Fruit fly (Drosophila melanogaster) whole organism, embryonic: Measurements from ENCODE around the gene Lsd-1.

Source experiments
- CG2712 ChIP-seq: fragments of 200-800 bp; optimal IDR thresholded peaks from 3 replicates; lab custom pipeline; 2019; ENCODE audit warnings: missing biosample characterization, mild to moderate bottlenecking, missing genetic modification characterization, moderate library complexity
- Dp ChIP-seq: fragments of 200-800 bp; sonication (Bioruptor generic); optimal IDR thresholded peaks from 2 replicates; lab custom pipeline; 2018; ENCODE audit warnings: missing biosample characterization, mild to moderate bottlenecking, missing genetic modification characterization, moderate library complexity
- Elba2 ChIP-seq: fragments of 200-800 bp; sonication (Bioruptor generic); optimal IDR thresholded peaks from 3 replicates; lab custom pipeline; 2016; ENCODE audit warnings: missing biosample characterization, missing genetic modification characterization
- Sox100B ChIP-seq: fragments of 200-800 bp; sonication (Bioruptor generic); optimal IDR thresholded peaks from 3 replicates; lab custom pipeline; 2018; ENCODE audit warnings: missing biosample characterization, mild to moderate bottlenecking, missing genetic modification characterization

DNA sequence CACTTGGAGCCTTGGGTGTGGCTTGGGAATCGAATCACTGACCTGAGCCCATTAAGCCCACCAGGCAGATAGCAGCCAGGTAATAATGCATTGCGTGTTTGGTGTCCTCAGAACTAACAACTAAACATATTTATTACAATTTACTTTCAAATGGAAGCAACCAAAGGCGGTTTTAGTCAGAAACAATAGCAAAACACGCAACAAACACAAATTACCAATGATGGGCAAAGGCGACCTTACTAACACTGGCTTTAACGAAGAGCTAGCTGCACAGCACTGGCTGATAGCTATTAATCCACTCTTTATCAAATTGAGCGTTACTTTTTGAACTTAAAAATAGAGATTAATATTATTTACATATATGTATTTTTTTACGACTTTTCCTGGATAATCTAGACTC, 642 bp upstream of the Lsd-1 start, which contains the start of gene udt:
- TF ChIP-seq Sox100B (GFP tag; lab: Kevin White, UChicago) (no peak), CG2712 (tag; lab: Kevin White, UChicago) (peak; percentile 13), Elba2 (GFP tag; lab: Kevin White, UChicago) (no peak), Dp (GFP tag; lab: Kevin White, UChicago) (peak; percentile 27)
